Worm (Caenorhabditis elegans) whole organism, late embryonic: ENCODE measurements around the gene pat-12.

Experiments used
- C08G9.2 ChIP-seq: sonication (generic microtip); optimal IDR thresholded peaks from 2 replicates; lab custom pipeline; 2016; ENCODE audit warnings: mild to moderate bottlenecking, missing genetic modification characterization, moderate library complexity, missing compliant biosample characterization
- C38D4.7 ChIP-seq: fragments of 200-800 bp; sonication (Bioruptor generic); optimal IDR thresholded peaks from 2 replicates; lab custom pipeline; 2018; ENCODE audit warnings: mild to moderate bottlenecking, missing genetic modification characterization, moderate library complexity, missing compliant biosample characterization
- F13H6.1 ChIP-seq: sonication (generic microtip); optimal IDR thresholded peaks from 2 replicates; lab custom pipeline; 2016; ENCODE audit warnings: missing genetic modification characterization, missing compliant biosample characterization
- ama-1 ChIP-seq: fragments of 150-350 bp; optimal IDR thresholded peaks from 2 replicates; lab custom pipeline; 2014
- ceh-22 ChIP-seq: sonication (generic microtip); optimal IDR thresholded peaks from 2 replicates; lab custom pipeline; 2017; ENCODE audit warnings: missing biosample characterization, missing genetic modification characterization
- ceh-24 ChIP-seq: sonication (generic microtip); optimal IDR thresholded peaks from 2 replicates; lab custom pipeline; 2016; ENCODE audit warnings: mild to moderate bottlenecking, missing genetic modification characterization, missing compliant biosample characterization
- ceh-30 ChIP-seq: fragments of 150-350 bp; optimal IDR thresholded peaks from 2 replicates; lab custom pipeline; 2014; ENCODE audit warnings: missing biosample characterization, missing genetic modification characterization
- ceh-34 ChIP-seq: sonication (generic microtip); optimal IDR thresholded peaks from 2 replicates; lab custom pipeline; 2016; ENCODE audit warnings: mild to moderate bottlenecking, missing genetic modification characterization, missing compliant biosample characterization
- ceh-45 ChIP-seq: fragments of 200-800 bp; sonication (Bioruptor generic); IDR thresholded peaks from 2 replicates; pipeline ENCODE4 v1.3.6; 2022; ENCODE audit warnings: missing genetic modification reagents, missing genetic modification characterization, missing compliant biosample characterization
- ceh-6 ChIP-seq: fragments of 200-800 bp; sonication (Bioruptor generic); optimal IDR thresholded peaks from 2 replicates; lab custom pipeline; 2018; ENCODE audit warnings: mild to moderate bottlenecking, missing genetic modification characterization, missing compliant biosample characterization
- che-1 ChIP-seq: sonication (generic microtip); optimal IDR thresholded peaks from 2 replicates; lab custom pipeline; 2016; ENCODE audit warnings: mild to moderate bottlenecking, missing genetic modification characterization, missing compliant biosample characterization
- dmd-4 ChIP-seq: sonication (generic microtip); optimal IDR thresholded peaks from 2 replicates; lab custom pipeline; 2016; ENCODE audit warnings: borderline replicate concordance, missing genetic modification characterization, missing compliant biosample characterization
- elt-4 ChIP-seq: sonication (generic microtip); optimal IDR thresholded peaks from 2 replicates; lab custom pipeline; 2016; ENCODE audit warnings: missing genetic modification characterization, missing compliant biosample characterization
- ets-4 ChIP-seq: sonication (generic microtip); optimal IDR thresholded peaks from 2 replicates; lab custom pipeline; 2016; ENCODE audit warnings: missing genetic modification characterization, missing compliant biosample characterization
- eyg-1 ChIP-seq: sonication (generic microtip); optimal IDR thresholded peaks from 2 replicates; lab custom pipeline; 2016; ENCODE audit warnings: missing genotype, missing genetic modification characterization, missing compliant biosample characterization
- fkh-10 ChIP-seq: fragments of 150-350 bp; optimal IDR thresholded peaks from 2 replicates; lab custom pipeline; 2014; ENCODE audit warnings: missing biosample characterization, missing genetic modification reagents, missing genetic modification characterization
- fkh-6 ChIP-seq: sonication (generic microtip); optimal IDR thresholded peaks from 2 replicates; lab custom pipeline; 2016; ENCODE audit warnings: missing genetic modification characterization, missing compliant biosample characterization
- hlh-15 ChIP-seq: sonication (generic microtip); optimal IDR thresholded peaks from 2 replicates; lab custom pipeline; 2016; ENCODE audit warnings: missing genetic modification characterization, missing compliant biosample characterization
- hlh-30 ChIP-seq: sonication (generic microtip); optimal IDR thresholded peaks from 2 replicates; lab custom pipeline; 2017; ENCODE audit warnings: antibody characterized with exemption, missing genetic modification characterization, missing compliant biosample characterization; ENCODE audit not compliant: insufficient read depth
- hlh-6 ChIP-seq: sonication (generic microtip); optimal IDR thresholded peaks from 2 replicates; lab custom pipeline; 2016; ENCODE audit warnings: missing genotype, missing genetic modification characterization, missing compliant biosample characterization
- hlh-8 ChIP-seq: sonication (generic microtip); optimal IDR thresholded peaks from 2 replicates; lab custom pipeline; 2016; ENCODE audit warnings: missing genotype, missing genetic modification characterization, missing compliant biosample characterization
- lim-6 ChIP-seq: sonication (generic microtip); optimal IDR thresholded peaks from 2 replicates; lab custom pipeline; 2016; ENCODE audit warnings: missing genetic modification characterization, missing compliant biosample characterization
- lin-11 ChIP-seq: fragments of 200-800 bp; sonication (Bioruptor generic); optimal IDR thresholded peaks from 2 replicates; lab custom pipeline; 2018; ENCODE audit warnings: mild to moderate bottlenecking, missing genetic modification characterization, missing compliant biosample characterization
- nfya-1 ChIP-seq: sonication (generic microtip); optimal IDR thresholded peaks from 2 replicates; lab custom pipeline; 2017; ENCODE audit warnings: missing genetic modification characterization, mild to moderate bottlenecking, missing compliant biosample characterization, antibody characterized with exemption, moderate library complexity
- nhr-11 ChIP-seq: fragments of 150-350 bp; optimal IDR thresholded peaks from 2 replicates; lab custom pipeline; 2014; ENCODE audit warnings: missing biosample characterization, missing genetic modification characterization
- nhr-232 ChIP-seq: sonication (generic microtip); optimal IDR thresholded peaks from 2 replicates; lab custom pipeline; 2016; ENCODE audit warnings: missing genetic modification characterization, missing compliant biosample characterization
- pag-3 ChIP-seq: sonication (generic microtip); optimal IDR thresholded peaks from 2 replicates; lab custom pipeline; 2016; ENCODE audit warnings: missing compliant biosample characterization, missing genetic modification characterization, borderline replicate concordance
- pax-1 ChIP-seq: fragments of 150-350 bp; optimal IDR thresholded peaks from 2 replicates; lab custom pipeline; 2014; ENCODE audit warnings: missing biosample characterization, missing genetic modification characterization
- pha-2 ChIP-seq: sonication (generic microtip); optimal IDR thresholded peaks from 2 replicates; lab custom pipeline; 2017; ENCODE audit warnings: mild to moderate bottlenecking, missing genetic modification characterization, missing compliant biosample characterization
- pqm-1 ChIP-seq: sonication (generic microtip); optimal IDR thresholded peaks from 2 replicates; lab custom pipeline; 2016; ENCODE audit warnings: missing genetic modification characterization, missing compliant biosample characterization
- rnt-1 ChIP-seq: sonication (generic microtip); optimal IDR thresholded peaks from 2 replicates; lab custom pipeline; 2016; ENCODE audit warnings: missing genetic modification characterization, missing compliant biosample characterization
- sox-4 ChIP-seq: sonication (generic microtip); optimal IDR thresholded peaks from 2 replicates; lab custom pipeline; 2017; ENCODE audit warnings: mild to moderate bottlenecking, missing genetic modification characterization, inconsistent platforms, missing compliant biosample characterization
- syd-9 ChIP-seq: sonication (generic microtip); optimal IDR thresholded peaks from 2 replicates; lab custom pipeline; 2016; ENCODE audit warnings: mild to moderate bottlenecking, missing genetic modification characterization, moderate library complexity, missing compliant biosample characterization
- ttx-3 ChIP-seq: sonication (generic microtip); optimal IDR thresholded peaks from 2 replicates; lab custom pipeline; 2016; ENCODE audit warnings: missing genetic modification reagents, missing genetic modification characterization, missing compliant biosample characterization
- unc-3 ChIP-seq, 2 experiments: fragments of 200-800 bp in 1 of 2; sonication (Bioruptor generic) in 1 of 2; sonication (generic microtip) in 1 of 2; conservative IDR thresholded peaks in 1 of 2; optimal IDR thresholded peaks in 1 of 2; 2 replicates each; pipeline versions ENCODE4 v1.3.6 to Lab custom; 2016 to 2022; ENCODE audit warnings: missing compliant biosample characterization in 2 of 2, missing genetic modification characterization in 2 of 2, missing genetic modification reagents in 1 of 2
- unc-55 ChIP-seq: sonication (generic microtip); optimal IDR thresholded peaks from 2 replicates; lab custom pipeline; 2017; ENCODE audit warnings: missing biosample characterization, missing genetic modification reagents, missing genetic modification characterization
- zip-5 ChIP-seq: sonication (generic microtip); optimal IDR thresholded peaks from 2 replicates; lab custom pipeline; 2016; ENCODE audit warnings: missing genetic modification characterization, missing compliant biosample characterization

pat-12 gene

DNA sequence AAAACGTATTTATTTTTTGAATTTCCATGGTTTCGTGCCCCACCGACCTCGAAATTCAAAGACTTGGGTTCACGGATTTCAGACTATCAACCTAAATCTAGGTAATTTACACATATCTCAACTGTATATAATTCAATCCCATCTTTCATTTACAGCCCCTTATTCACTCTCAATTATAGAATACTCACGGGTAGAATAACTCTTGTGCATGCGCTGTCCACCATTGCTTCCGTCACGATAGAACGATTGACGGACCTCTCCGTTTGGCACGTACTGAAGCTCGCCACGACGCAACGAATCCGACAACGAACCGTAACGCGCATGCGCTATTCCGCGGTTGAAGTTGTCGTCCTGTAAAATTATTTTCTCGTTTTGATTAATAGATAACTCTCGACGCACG is 23.5 kb downstream of the pat-12 start:
- TF ChIP-seq nhr-11 (tag; lab: Kevin White, UChicago) = no peak
- TF ChIP-seq C08G9.2 (tag; lab: Kevin White, UChicago) = no peak
- TF ChIP-seq hlh-8 (tag; lab: Kevin White, UChicago) = no peak
- TF ChIP-seq nhr-232 = no peak
- no peak for TF ChIP-seq ceh-34
- no peak for TF ChIP-seq ttx-3 (tag; lab: Kevin White, UChicago)
- TF ChIP-seq unc-3 (GFP tag; conservative IDR thresholded peaks at IDR 0.05; lab: Robert Waterston, UW) = no peak
- no peak for TF ChIP-seq unc-3 (tag; optimal IDR thresholded peaks at IDR 0.05; lab: Kevin White, UChicago)
- no peak for TF ChIP-seq F13H6.1 (tag; lab: Kevin White, UChicago)
- no peak for TF ChIP-seq ceh-30 (tag; lab: Kevin White, UChicago)
- no peak for TF ChIP-seq C38D4.7
- TF ChIP-seq zip-5 = no peak

DNA sequence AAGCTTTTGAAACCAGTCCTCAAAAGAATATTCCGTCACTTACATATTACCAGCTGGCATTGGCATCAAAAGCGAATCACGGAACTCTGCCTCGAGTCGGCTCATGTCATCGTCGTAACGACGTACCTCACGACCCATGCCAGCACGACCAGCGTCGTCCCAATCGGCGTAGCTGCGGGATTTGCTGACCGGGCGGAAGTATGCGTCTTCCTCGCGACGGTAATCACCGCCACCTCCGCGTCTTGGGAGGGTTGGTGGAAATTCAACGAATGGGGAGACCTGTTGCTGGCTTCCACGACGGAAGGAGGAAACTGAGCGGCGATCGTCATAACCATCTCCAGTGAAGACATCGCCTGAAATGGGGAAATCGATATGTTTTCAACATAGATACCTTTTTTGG is 24.2 kb downstream of the pat-12 start:
- TF ChIP-seq pax-1 (tag; lab: Kevin White, UChicago) (no peak), ceh-30 (tag; lab: Kevin White, UChicago) (no peak), ets-4 (tag; lab: Kevin White, UChicago) (no peak), elt-4 (tag; lab: Kevin White, UChicago) (no peak), ceh-24 (tag; lab: Kevin White, UChicago) (no peak)
- TF ChIP-seq, all 69 proteins: peak for 0

DNA sequence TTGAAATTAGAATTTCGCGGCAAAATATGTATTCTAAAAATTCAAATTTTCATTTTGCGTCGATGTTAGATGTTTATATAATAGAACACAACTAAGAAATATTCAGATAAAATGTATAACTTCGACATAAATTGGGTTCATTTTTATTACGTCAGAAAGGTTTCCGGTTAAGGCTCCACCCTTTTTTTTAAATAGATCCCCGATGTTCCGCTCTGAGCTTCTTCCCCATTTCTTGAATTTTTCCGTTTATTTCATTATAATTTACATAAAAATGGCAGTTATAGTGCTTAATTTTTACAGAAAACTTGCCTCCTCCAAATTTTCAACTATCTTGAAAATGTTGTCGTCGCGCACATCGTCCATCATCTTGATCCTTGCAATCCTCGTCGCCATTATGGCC is 27.4 kb downstream of the pat-12 start, which contains the start of gene flp-24:
Gene flp-24, plus strand, starts transcription at position 301 of the 400 bp plus-strand sequence.
- TF ChIP-seq syd-9 (tag; lab: Kevin White, UChicago) = no peak
- TF ChIP-seq nfya-1 (tag; lab: Kevin White, UChicago) = no peak
- no peak for TF ChIP-seq F13H6.1 (tag; lab: Kevin White, UChicago)
- no peak for TF ChIP-seq pqm-1 (tag; lab: Kevin White, UChicago)
- TF ChIP-seq unc-55 (GFP tag; lab: Kevin White, UChicago) = no peak
- no peak for TF ChIP-seq hlh-15 (tag; lab: Kevin White, UChicago)
- TF ChIP-seq pag-3 (tag; lab: Kevin White, UChicago) = no peak
- TF ChIP-seq fkh-6 (tag; lab: Kevin White, UChicago) = no peak
- no peak for TF ChIP-seq zip-5
- no peak for TF ChIP-seq pha-2 (tag; lab: Kevin White, UChicago)
- no peak for TF ChIP-seq ceh-22
- TF ChIP-seq ceh-45 (GFP tag; lab: Robert Waterston, UW) = no peak
- TF ChIP-seq dmd-4 = no peak
- no peak for TF ChIP-seq eyg-1
- TF ChIP-seq lim-6 (tag; lab: Kevin White, UChicago) = no peak
- TF ChIP-seq che-1 = no peak

DNA sequence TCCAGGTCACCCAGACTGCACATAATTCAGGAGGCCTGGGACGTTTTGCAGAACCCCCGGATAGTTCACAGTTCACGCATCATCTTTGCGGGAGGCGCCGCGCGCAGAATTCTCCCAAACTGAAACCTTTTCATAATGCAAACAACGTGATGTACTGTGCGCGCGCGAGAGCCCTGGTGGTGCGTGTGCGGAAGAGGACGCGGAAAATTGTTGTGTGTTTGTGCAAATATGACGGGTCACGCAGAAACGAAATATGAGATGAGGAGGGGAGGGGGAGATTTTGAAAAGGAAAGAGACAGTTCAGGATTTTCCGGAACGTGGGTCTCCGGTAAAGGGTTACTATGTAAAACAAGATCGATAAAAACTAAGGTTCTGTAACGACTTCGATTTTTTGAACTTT is 42.2 kb downstream of the pat-12 start:
- TF ChIP-seq sox-4 (tag; lab: Kevin White, UChicago) (no peak), ceh-34 (peak; percentile 70), hlh-30 (no peak), lin-11 (tag; lab: Kevin White, UChicago) (no peak), fkh-10 (no peak), dmd-4 (peak; percentile 0), hlh-15 (tag; lab: Kevin White, UChicago) (no peak), unc-3 (GFP tag; conservative IDR thresholded peaks at IDR 0.05; lab: Robert Waterston, UW) (no peak), unc-3 (tag; optimal IDR thresholded peaks at IDR 0.05; lab: Kevin White, UChicago) (no peak), nhr-11 (tag; lab: Kevin White, UChicago) (no peak), lim-6 (tag; lab: Kevin White, UChicago) (no peak), ceh-6 (no peak), pax-1 (tag; lab: Kevin White, UChicago) (no peak), rnt-1 (no peak), ama-1 (lab: Kevin White, UChicago) (no peak), hlh-6 (no peak)
